Fruit fly (Drosophila melanogaster) whole organism, pupa: ENCODE data around the gene Cpsf100.

Experiments used
- CG10348 ChIP-seq: fragments of 200-800 bp; sonication (Bioruptor generic); IDR thresholded peaks from 2 replicates; pipeline ENCODE4 v1.3.6; 2022; ENCODE audit warnings: missing biosample characterization, missing genetic modification characterization
- CG12605 ChIP-seq: fragments of 200-800 bp; sonication (Bioruptor generic); IDR thresholded peaks from 2 replicates; pipeline ENCODE4 v1.3.6; 2022; ENCODE audit warnings: missing biosample characterization, missing genetic modification characterization
- CG14655 ChIP-seq: fragments of 200-800 bp; sonication (Bioruptor generic); optimal IDR thresholded peaks from 3 replicates; lab custom pipeline; 2017; ENCODE audit warnings: mild to moderate bottlenecking, missing biosample characterization, missing genetic modification reagents, missing genetic modification characterization
- CG17806 ChIP-seq: fragments of 200-800 bp; sonication (Bioruptor generic); optimal IDR thresholded peaks from 2 replicates; lab custom pipeline; 2018; ENCODE audit warnings: missing biosample characterization, mild to moderate bottlenecking, missing genetic modification characterization, moderate library complexity
- CG34367 ChIP-seq: fragments of 200-800 bp; sonication (Bioruptor generic); optimal IDR thresholded peaks from 2 replicates; lab custom pipeline; 2018; ENCODE audit warnings: missing biosample characterization, mild to moderate bottlenecking, missing genetic modification characterization
- CG4496 ChIP-seq: fragments of 200-800 bp; sonication (Bioruptor generic); IDR thresholded peaks from 3 replicates; pipeline ENCODE4 v1.3.6; 2022; ENCODE audit warnings: missing biosample characterization, missing genetic modification characterization
- CG9948 ChIP-seq: fragments of 200-800 bp; sonication (Bioruptor generic); optimal IDR thresholded peaks from 2 replicates; lab custom pipeline; 2018; ENCODE audit warnings: missing biosample characterization, mild to moderate bottlenecking, missing genetic modification characterization, moderate library complexity
- EcR ChIP-seq: fragments of 200-800 bp; sonication (Bioruptor generic); optimal IDR thresholded peaks from 3 replicates; lab custom pipeline; 2019; ENCODE audit warnings: missing biosample characterization, missing genetic modification characterization, mild to moderate bottlenecking, moderate library complexity, missing genetic modification reagents
- Snoo ChIP-seq: fragments of 200-800 bp; sonication (Bioruptor generic); optimal IDR thresholded peaks from 3 replicates; lab custom pipeline; 2017; ENCODE audit warnings: missing biosample characterization, mild to moderate bottlenecking, missing genetic modification characterization, inconsistent platforms
- fd96Ca ChIP-seq: fragments of 200-800 bp; sonication (Bioruptor generic); IDR thresholded peaks from 3 replicates; pipeline ENCODE4 v1.3.6; 2022; ENCODE audit warnings: missing biosample characterization, missing genetic modification characterization
- gl ChIP-seq: fragments of 200-800 bp; sonication (Bioruptor generic); optimal IDR thresholded peaks from 2 replicates; lab custom pipeline; 2018; ENCODE audit warnings: missing biosample characterization, mild to moderate bottlenecking, missing genetic modification characterization
- rn ChIP-seq: fragments of 200-800 bp; sonication (Bioruptor generic); IDR thresholded peaks from 2 replicates; pipeline ENCODE4 v1.3.6; 2022; ENCODE audit warnings: missing biosample characterization, missing genetic modification characterization

dm6 chr3R:29033909-29034629, at the start of gene Cpsf100, which contains the start of gene beta4GalNAcTB:
- TF ChIP-seq fd96Ca (GFP tag; lab: Robert Waterston, UW) (no peak), CG17806 (tag; lab: Kevin White, UChicago) (peak; percentile 58), CG34367 (tag; lab: Kevin White, UChicago) (peak; percentile 57), CG14655 (GFP tag; lab: Kevin White, UChicago) (no peak), CG10348 (GFP tag; lab: Robert Waterston, UW) (0 out of 2 replicates have a peak, but pooled peaks have one; percentile 27), CG4496 (GFP tag; lab: Robert Waterston, UW) (peak; percentile 60), Snoo (tag; lab: Kevin White, UChicago) (peak; percentile 75), CG9948 (tag; lab: Kevin White, UChicago) (peak; percentile 72), CG12605 (GFP tag; lab: Robert Waterston, UW) (no peak), gl (no peak), rn (0 out of 2 replicates have a peak, but pooled peaks have one; percentile 25), EcR (GFP tag; lab: Kevin White, UChicago) (no peak)
